Worm (Caenorhabditis elegans) whole organism, young adult: ENCODE measurements around the gene C36B7.4.

ENCODE experiments used
- F23B12.7 ChIP-seq: sonication (generic microtip); optimal IDR thresholded peaks from 2 replicates; lab custom pipeline; 2017; ENCODE audit warnings: missing genetic modification characterization, mild to moderate bottlenecking, missing compliant biosample characterization, antibody characterized with exemption, moderate library complexity; ENCODE audit not compliant: insufficient read depth
- F49E8.2 ChIP-seq: sonication (generic microtip); optimal IDR thresholded peaks from 3 replicates; lab custom pipeline; 2017; ENCODE audit warnings: missing genetic modification characterization, mild to moderate bottlenecking, missing compliant biosample characterization, antibody characterized with exemption, moderate library complexity; ENCODE audit not compliant: insufficient read depth
- athp-1 ChIP-seq: sonication (generic microtip); optimal IDR thresholded peaks from 2 replicates; lab custom pipeline; 2017; ENCODE audit warnings: mild to moderate bottlenecking, missing genetic modification characterization, missing compliant biosample characterization
- bed-2 ChIP-seq: fragments of 200-800 bp; sonication (Bioruptor generic); IDR thresholded peaks from 2 replicates; pipeline ENCODE4 v1.3.6; 2022; ENCODE audit warnings: missing genetic modification reagents, missing genetic modification characterization, missing compliant biosample characterization
- let-526 ChIP-seq: fragments of 200-800 bp; sonication (Bioruptor generic); IDR thresholded peaks from 2 replicates; pipeline ENCODE4 v1.3.6; 2022; ENCODE audit warnings: missing genetic modification reagents, missing genetic modification characterization, missing compliant biosample characterization
- mes-4 ChIP-seq: sonication (generic microtip); optimal IDR thresholded peaks from 2 replicates; lab custom pipeline; 2016; ENCODE audit warnings: missing genotype, missing genetic modification characterization, missing compliant biosample characterization
- nfya-1 ChIP-seq: sonication (generic microtip); optimal IDR thresholded peaks from 2 replicates; lab custom pipeline; 2017; ENCODE audit warnings: antibody characterized with exemption, missing compliant biosample characterization, missing genetic modification characterization, borderline replicate concordance; ENCODE audit not compliant: insufficient read depth
- nhr-90 ChIP-seq: sonication (generic microtip); optimal IDR thresholded peaks from 2 replicates; lab custom pipeline; 2016; ENCODE audit warnings: missing genotype, mild to moderate bottlenecking, missing genetic modification characterization, missing compliant biosample characterization
- snpc-1.1 ChIP-seq: sonication (generic microtip); optimal IDR thresholded peaks from 2 replicates; lab custom pipeline; 2017; ENCODE audit warnings: missing genetic modification characterization, mild to moderate bottlenecking, missing compliant biosample characterization, antibody characterized with exemption, moderate library complexity, missing genotype, missing genetic modification reagents; ENCODE audit not compliant: insufficient read depth
- unc-62 ChIP-seq: fragments of 150-350 bp; optimal IDR thresholded peaks from 2 replicates; lab custom pipeline; 2014; ENCODE audit warnings: missing biosample characterization, missing genetic modification reagents, missing genetic modification characterization
- xnd-1 ChIP-seq: sonication (generic microtip); optimal IDR thresholded peaks from 2 replicates; lab custom pipeline; 2016; ENCODE audit warnings: missing genotype, missing genetic modification reagents, missing genetic modification characterization, missing compliant biosample characterization

ce11 chrX:7040760-7041159, 45.1 kb downstream of the C36B7.4 start:
- TF ChIP-seq mes-4 (no peak), bed-2 (GFP tag; lab: Robert Waterston, UW) (no peak), athp-1 (tag; lab: Kevin White, UChicago) (no peak), F23B12.7 (tag; lab: Kevin White, UChicago) (no peak), nfya-1 (tag; lab: Kevin White, UChicago) (no peak), nhr-90 (tag; lab: Kevin White, UChicago) (no peak), let-526 (GFP tag; lab: Robert Waterston, UW) (no peak), snpc-1.1 (tag; lab: Kevin White, UChicago) (no peak), xnd-1 (tag; lab: Kevin White, UChicago) (no peak), F49E8.2 (tag; lab: Kevin White, UChicago) (no peak), unc-62 (no peak)
